Worm (Caenorhabditis elegans) whole organism, early embryonic: Measurements from ENCODE around the gene ZK688.7.

Experiments used
- B0310.2 ChIP-seq: sonication (generic microtip); optimal IDR thresholded peaks from 2 replicates; lab custom pipeline; 2016; ENCODE audit warnings: mild to moderate bottlenecking, missing genetic modification characterization, missing compliant biosample characterization
- ama-1 ChIP-seq: fragments of 150-350 bp; optimal IDR thresholded peaks from 2 replicates; lab custom pipeline; 2014
- ceh-36 ChIP-seq: sonication (generic microtip); optimal IDR thresholded peaks from 2 replicates; lab custom pipeline; 2016; ENCODE audit warnings: missing genetic modification characterization, inconsistent platforms, missing compliant biosample characterization
- hnd-1 ChIP-seq: sonication (generic microtip); optimal IDR thresholded peaks from 2 replicates; lab custom pipeline; 2016; ENCODE audit warnings: missing genetic modification characterization, missing compliant biosample characterization
- scrt-1 ChIP-seq: fragments of 200-800 bp; sonication (Bioruptor generic); IDR thresholded peaks from 2 replicates; pipeline ENCODE4 v1.3.6; 2022; ENCODE audit warnings: missing genetic modification characterization, missing compliant biosample characterization
- tbx-11 ChIP-seq: fragments of 200-800 bp; sonication (Bioruptor generic); IDR thresholded peaks from 2 replicates; pipeline ENCODE4 v1.3.6; 2022; ENCODE audit warnings: missing genetic modification characterization, missing compliant biosample characterization
- tra-4 ChIP-seq: sonication (generic microtip); optimal IDR thresholded peaks from 2 replicates; lab custom pipeline; 2017; ENCODE audit warnings: missing genetic modification characterization, missing compliant biosample characterization

- TF ChIP-seq B0310.2 (tag; lab: Kevin White, UChicago) = no peak
- TF ChIP-seq scrt-1 (GFP tag; lab: Robert Waterston, UW) = no peak
- no peak for TF ChIP-seq ama-1 (lab: Kevin White, UChicago)
- no peak for TF ChIP-seq tra-4 (tag; lab: Kevin White, UChicago)
- no peak for TF ChIP-seq tbx-11
- no peak for TF ChIP-seq ceh-36 (tag; lab: Kevin White, UChicago)
- TF ChIP-seq hnd-1 (tag; lab: Kevin White, UChicago) = no peak
These were observed 41.8 kb upstream of the ZK688.7 start, which contains the start of gene let-754 for ce11 chrIII:7953208-7953607.
